Fruit fly (Drosophila melanogaster) whole organism, embryonic: ENCODE measurements around the gene Eip63F-1.

ENCODE experiments used
- Atf-2 ChIP-seq: fragments of 200-800 bp; sonication (Bioruptor generic); optimal IDR thresholded peaks from 2 replicates; lab custom pipeline; 2016; ENCODE audit warnings: missing biosample characterization, missing genetic modification characterization
- Awh ChIP-seq: fragments of 200-800 bp; sonication (Bioruptor generic); IDR thresholded peaks from 2 replicates; pipeline ENCODE4, ENCODE4 v1.3.6; 2022; ENCODE audit warnings: missing biosample characterization, missing genetic modification characterization
- B-H1 ChIP-seq: fragments of 200-800 bp; sonication (Bioruptor generic); IDR thresholded peaks from 3 replicates; pipeline ENCODE4 v1.3.6; 2022; ENCODE audit warnings: missing biosample characterization, missing genetic modification characterization
- CG10147 ChIP-seq: fragments of 200-800 bp; sonication (Bioruptor generic); optimal IDR thresholded peaks from 2 replicates; lab custom pipeline; 2019; ENCODE audit warnings: missing biosample characterization, mild to moderate bottlenecking, missing genetic modification characterization, moderate library complexity
- CG10267 ChIP-seq: fragments of 200-800 bp; sonication (Bioruptor generic); optimal IDR thresholded peaks from 2 replicates; lab custom pipeline; 2018; ENCODE audit warnings: missing biosample characterization, mild to moderate bottlenecking, missing genetic modification characterization, moderate library complexity
- CG10462 ChIP-seq: fragments of 200-800 bp; sonication (Bioruptor generic); optimal IDR thresholded peaks from 2 replicates; lab custom pipeline; 2016; ENCODE audit warnings: missing biosample characterization, missing genetic modification characterization
- CG10543 ChIP-seq: fragments of 200-800 bp; sonication (Bioruptor generic); optimal IDR thresholded peaks from 3 replicates; lab custom pipeline; 2017; ENCODE audit warnings: missing biosample characterization, mild to moderate bottlenecking, missing genetic modification characterization, moderate library complexity
- CG11456 ChIP-seq: fragments of 200-800 bp; sonication (Bioruptor generic); IDR thresholded peaks from 3 replicates; pipeline ENCODE4 v1.3.6; 2022; ENCODE audit warnings: missing biosample characterization, missing genetic modification characterization
- CG13424 ChIP-seq: fragments of 200-800 bp; sonication (Bioruptor generic); optimal IDR thresholded peaks from 2 replicates; lab custom pipeline; 2019; ENCODE audit warnings: missing biosample characterization, mild to moderate bottlenecking, missing genetic modification characterization, moderate library complexity
- CG15011 ChIP-seq: fragments of 200-800 bp; sonication (Bioruptor generic); optimal IDR thresholded peaks from 3 replicates; lab custom pipeline; 2018; ENCODE audit warnings: missing biosample characterization, mild to moderate bottlenecking, missing genetic modification characterization
- CG15479 ChIP-seq: fragments of 200-800 bp; sonication (Bioruptor generic); optimal IDR thresholded peaks from 3 replicates; lab custom pipeline; 2019; ENCODE audit warnings: missing biosample characterization, mild to moderate bottlenecking, missing genetic modification characterization, moderate library complexity
- CG16815 ChIP-seq: fragments of 200-800 bp; sonication (Bioruptor generic); optimal IDR thresholded peaks from 3 replicates; lab custom pipeline; 2017; ENCODE audit warnings: missing biosample characterization, mild to moderate bottlenecking, missing genetic modification characterization
- CG17361 ChIP-seq: fragments of 200-800 bp; sonication (Bioruptor generic); IDR thresholded peaks from 3 replicates; pipeline ENCODE4 v1.3.6; 2022; ENCODE audit warnings: missing biosample characterization, missing genetic modification characterization
- CG30431 ChIP-seq: fragments of 200-800 bp; sonication (Bioruptor generic); optimal IDR thresholded peaks from 2 replicates; lab custom pipeline; 2017; ENCODE audit warnings: missing biosample characterization, missing genetic modification characterization
- CG4404 ChIP-seq: fragments of 200-800 bp; sonication (Bioruptor generic); IDR thresholded peaks from 2 replicates; pipeline ENCODE4 v1.3.6; 2022; ENCODE audit warnings: missing biosample characterization, missing genetic modification characterization
- CG6765 ChIP-seq: fragments of 200-800 bp; sonication (Bioruptor generic); optimal IDR thresholded peaks from 3 replicates; lab custom pipeline; 2017; ENCODE audit warnings: missing biosample characterization, mild to moderate bottlenecking, missing genetic modification characterization
- CG6813 ChIP-seq: fragments of 200-800 bp; sonication (Bioruptor generic); optimal IDR thresholded peaks from 2 replicates; lab custom pipeline; 2017; ENCODE audit warnings: missing biosample characterization, missing genetic modification characterization, mild to moderate bottlenecking, moderate library complexity, missing genetic modification reagents
- CG7786 ChIP-seq: fragments of 200-800 bp; sonication (Bioruptor generic); optimal IDR thresholded peaks from 2 replicates; lab custom pipeline; 2016; ENCODE audit warnings: missing biosample characterization, missing genetic modification characterization
- CG7987 ChIP-seq: fragments of 200-800 bp; sonication (Bioruptor generic); optimal IDR thresholded peaks from 2 replicates; lab custom pipeline; 2018; ENCODE audit warnings: missing biosample characterization, mild to moderate bottlenecking, missing genetic modification characterization, moderate library complexity
- CG9215 ChIP-seq: fragments of 200-800 bp; sonication (Bioruptor generic); IDR thresholded peaks from 2 replicates; pipeline ENCODE4 v1.3.6; 2022; ENCODE audit warnings: missing biosample characterization, missing genetic modification characterization
- CG9727 ChIP-seq: fragments of 200-800 bp; sonication (Bioruptor generic); optimal IDR thresholded peaks from 3 replicates; lab custom pipeline; 2017; ENCODE audit warnings: missing biosample characterization, mild to moderate bottlenecking, missing genetic modification characterization
- Camta ChIP-seq: fragments of 200-800 bp; sonication (Bioruptor generic); optimal IDR thresholded peaks from 2 replicates; lab custom pipeline; 2016; ENCODE audit warnings: missing biosample characterization, missing genetic modification characterization
- Deaf1 ChIP-seq: fragments of 200-800 bp; optimal IDR thresholded peaks from 3 replicates; lab custom pipeline; 2019; ENCODE audit warnings: missing biosample characterization, mild to moderate bottlenecking, missing genetic modification characterization, moderate library complexity
- Drgx ChIP-seq: fragments of 200-800 bp; sonication (Bioruptor generic); IDR thresholded peaks from 2 replicates; pipeline ENCODE4 v1.3.6; 2022; ENCODE audit warnings: missing biosample characterization, missing genetic modification characterization
- Fer3 ChIP-seq: fragments of 200-800 bp; sonication (Bioruptor generic); optimal IDR thresholded peaks from 2 replicates; lab custom pipeline; 2018; ENCODE audit warnings: missing biosample characterization, mild to moderate bottlenecking, missing genetic modification characterization, moderate library complexity
- HLH54F ChIP-seq: fragments of 200-800 bp; sonication (Bioruptor generic); optimal IDR thresholded peaks from 3 replicates; lab custom pipeline; 2016; ENCODE audit warnings: missing biosample characterization, missing genetic modification characterization
- Hr3 ChIP-seq: fragments of 200-800 bp; sonication (Bioruptor generic); optimal IDR thresholded peaks from 3 replicates; lab custom pipeline; 2016; ENCODE audit warnings: missing biosample characterization, missing genetic modification characterization
- Jarid2 ChIP-seq: fragments of 200-800 bp; sonication (Bioruptor generic); optimal IDR thresholded peaks from 3 replicates; lab custom pipeline; 2017; ENCODE audit warnings: mild to moderate bottlenecking, missing biosample characterization, missing genetic modification reagents, missing genetic modification characterization
- Lim3 ChIP-seq: fragments of 200-800 bp; sonication (Bioruptor generic); IDR thresholded peaks from 2 replicates; pipeline ENCODE4 v1.3.6; 2022; ENCODE audit warnings: missing biosample characterization, missing genetic modification characterization
- Med ChIP-seq: fragments of 200-800 bp; sonication (Bioruptor generic); peaks from one replicate; lab custom pipeline; 2016; ENCODE audit warnings: missing biosample characterization, missing genetic modification characterization, mild to moderate bottlenecking, inconsistent platforms, moderate library complexity
- Sox102F ChIP-seq: fragments of 200-800 bp; sonication (Bioruptor generic); optimal IDR thresholded peaks from 2 replicates; lab custom pipeline; 2018; ENCODE audit warnings: missing biosample characterization, mild to moderate bottlenecking, missing genetic modification characterization, moderate library complexity
- Trl ChIP-seq, 3 experiments: fragments of >200 bp in 2 of 3; fragments of 200-800 bp in 1 of 3; sonication (Bioruptor generic) in 1 of 3; optimal IDR thresholded peaks; 2 replicates in 1 of 3; 3 replicates in 2 of 3; lab custom pipeline; 2016 to 2017; ENCODE audit warnings: missing biosample characterization in 1 of 3, missing genetic modification characterization in 1 of 3
- ab ChIP-seq: fragments of 200-800 bp; sonication (Bioruptor generic); optimal IDR thresholded peaks from 2 replicates; lab custom pipeline; 2016; ENCODE audit warnings: missing biosample characterization, missing genetic modification characterization
- ato ChIP-seq: fragments of 200-800 bp; sonication (Bioruptor generic); IDR thresholded peaks from 2 replicates; pipeline ENCODE4 v1.3.6; 2022; ENCODE audit warnings: missing biosample characterization, missing genetic modification characterization; ENCODE audit not compliant: partially characterized antibody
- bigmax ChIP-seq: fragments of 200-800 bp; sonication (Bioruptor generic); optimal IDR thresholded peaks from 2 replicates; lab custom pipeline; 2018; ENCODE audit warnings: missing biosample characterization, mild to moderate bottlenecking, missing genetic modification characterization
- gsb ChIP-seq: fragments of 200-800 bp; sonication (Bioruptor generic); IDR thresholded peaks from 2 replicates; pipeline ENCODE4 v1.3.6; 2022; ENCODE audit warnings: missing biosample characterization, missing genetic modification characterization
- prd ChIP-seq, 3 experiments: fragments of >200 bp in 2 of 3; fragments of 200-800 bp in 1 of 3; sonication (Bioruptor generic) in 1 of 3; optimal IDR thresholded peaks in 2 of 3; IDR thresholded peaks in 1 of 3; 2 replicates in 2 of 3; 3 replicates in 1 of 3; pipeline versions ENCODE4 v1.3.6 to Lab custom; 2017 to 2022; ENCODE audit warnings: missing biosample characterization in 1 of 3, missing genetic modification characterization in 1 of 3
- psq ChIP-seq: fragments of 200-800 bp; sonication (Bioruptor generic); optimal IDR thresholded peaks from 2 replicates; lab custom pipeline; 2017; ENCODE audit warnings: missing biosample characterization, missing genetic modification characterization
- schlank ChIP-seq: fragments of 200-800 bp; sonication (Bioruptor generic); optimal IDR thresholded peaks from 2 replicates; lab custom pipeline; 2018; ENCODE audit warnings: missing biosample characterization, mild to moderate bottlenecking, missing genetic modification characterization
- sens ChIP-seq: fragments of 200-800 bp; sonication (Bioruptor generic); peaks from one replicate; lab custom pipeline; 2016; ENCODE audit warnings: missing biosample characterization, missing genetic modification characterization
- seq ChIP-seq: fragments of 200-800 bp; sonication (Bioruptor generic); IDR thresholded peaks from 2 replicates; pipeline ENCODE4 v1.3.6; 2022; ENCODE audit warnings: missing biosample characterization, missing genetic modification characterization
- so ChIP-seq: fragments of 200-800 bp; sonication (Bioruptor generic); IDR thresholded peaks from 3 replicates; pipeline ENCODE4 v1.3.6; 2022; ENCODE audit warnings: missing biosample characterization, missing genetic modification characterization
- tio ChIP-seq: fragments of 200-800 bp; sonication (Bioruptor generic); optimal IDR thresholded peaks from 2 replicates; lab custom pipeline; 2017; ENCODE audit warnings: missing biosample characterization, missing genetic modification characterization, inconsistent platforms
- ttk ChIP-seq: fragments of 200-800 bp; sonication (Bioruptor generic); IDR thresholded peaks from 2 replicates; pipeline ENCODE4 v2.1.2; 2022; ENCODE audit warnings: missing biosample characterization, missing genetic modification characterization
- unpg ChIP-seq: fragments of 200-800 bp; sonication (Bioruptor generic); optimal IDR thresholded peaks from 3 replicates; lab custom pipeline; 2018; ENCODE audit warnings: missing biosample characterization, mild to moderate bottlenecking, missing genetic modification characterization, moderate library complexity
- wdn ChIP-seq: fragments of 200-800 bp; sonication (Bioruptor generic); IDR thresholded peaks from 2 replicates; pipeline ENCODE4 v1.3.6; 2022; ENCODE audit warnings: missing biosample characterization, missing genetic modification characterization
- zen ChIP-seq: fragments of 200-800 bp; sonication (Bioruptor generic); optimal IDR thresholded peaks from 3 replicates; lab custom pipeline; 2018; ENCODE audit warnings: missing biosample characterization, mild to moderate bottlenecking, missing genetic modification characterization, moderate library complexity
- zfh2 ChIP-seq: fragments of 200-800 bp; sonication (Bioruptor generic); optimal IDR thresholded peaks from 2 replicates; lab custom pipeline; 2016; ENCODE audit warnings: missing biosample characterization, missing genetic modification characterization

Eip63F-1 gene

dm6 chr3L:3935567-3936207 is at the start of gene Eip63F-1 (continued):
- TF ChIP-seq CG10147: peak; percentile 78
- no peak for TF ChIP-seq B-H1 (GFP tag; lab: Robert Waterston, UW)
- TF ChIP-seq zen (tag; lab: Kevin White, UChicago): peak; percentile 32
- peak; percentile 53 for TF ChIP-seq Hr3 (GFP tag; lab: Kevin White, UChicago)
- no peak for TF ChIP-seq Atf-2 (GFP tag; lab: Kevin White, UChicago)
- peak; percentile 2 for TF ChIP-seq CG30431 (GFP tag; lab: Kevin White, UChicago)
- TF ChIP-seq HLH54F (GFP tag; lab: Kevin White, UChicago): peak; percentile 18
- peak; percentile 50 for TF ChIP-seq CG6765
- TF ChIP-seq Sox102F: peak; percentile 81
- no peak for TF ChIP-seq ab (GFP tag; lab: Kevin White, UChicago)
- TF ChIP-seq Lim3 (GFP tag; lab: Robert Waterston, UW): 0 out of 2 replicates have a peak, but pooled peaks have one; percentile 18
- TF ChIP-seq CG10543 (GFP tag; lab: Kevin White, UChicago): peak; percentile 57
- peak; percentile 19; the same call in 1 of the 2 replicates for TF ChIP-seq seq (GFP tag; lab: Robert Waterston, UW)
- peak; percentile 29 for TF ChIP-seq sens
- TF ChIP-seq Med: peak; percentile 86
- TF ChIP-seq CG10462 (GFP tag; lab: Kevin White, UChicago): no peak
- TF ChIP-seq CG17361 (GFP tag; lab: Robert Waterston, UW): peak; percentile 82
- peak; percentile 48; the same call in 1 of the 2 replicates for TF ChIP-seq Drgx (GFP tag; lab: Robert Waterston, UW)
- no peak for TF ChIP-seq CG11456 (GFP tag; lab: Robert Waterston, UW)
- peak; percentile 13 for TF ChIP-seq psq (GFP tag; lab: Kevin White, UChicago)
- no peak for TF ChIP-seq schlank (tag; lab: Kevin White, UChicago)
- TF ChIP-seq Camta: no peak
- no peak for TF ChIP-seq gsb (GFP tag; lab: Robert Waterston, UW)
- no peak; the same call in 1 of the 2 replicates for TF ChIP-seq ttk (GFP tag; lab: Robert Waterston, UW)
- peak; percentile 74 for TF ChIP-seq CG13424 (tag; lab: Kevin White, UChicago)
- no peak for TF ChIP-seq CG7987 (GFP tag; lab: Kevin White, UChicago)
- peak; percentile 63 for TF ChIP-seq CG15011
- 0 out of 3 replicates have a peak, but pooled peaks have one; percentile 12 for TF ChIP-seq so (GFP tag; lab: Robert Waterston, UW)
- no peak for TF ChIP-seq Awh
- TF ChIP-seq tio: peak; percentile 49
- TF ChIP-seq zfh2 (GFP tag; lab: Kevin White, UChicago): peak; percentile 0
- no peak for TF ChIP-seq Trl (optimal IDR thresholded peaks at IDR 0.05; lab: Kevin White, UChicago)
- TF ChIP-seq Trl (GFP tag; optimal IDR thresholded peaks at IDR 0.05; lab: Kevin White, UChicago): no peak
- TF ChIP-seq CG10267 (tag; lab: Kevin White, UChicago): peak; percentile 54
- TF ChIP-seq ato (GFP tag; lab: Robert Waterston, UW): no peak
- TF ChIP-seq CG4404 (GFP tag; lab: Robert Waterston, UW): peak; percentile 19; the same call in 1 of the 2 replicates
- TF ChIP-seq prd (optimal IDR thresholded peaks at IDR 0.05; lab: Kevin White, UChicago): no peak
- 0 out of 3 replicates have a peak, but pooled peaks have one; percentile 12 for TF ChIP-seq prd (GFP tag; IDR thresholded peaks at IDR 0.05; lab: Robert Waterston, UW)
- peak; percentile 64 for TF ChIP-seq CG9727 (GFP tag; lab: Kevin White, UChicago)
- TF ChIP-seq CG15479 (GFP tag; lab: Kevin White, UChicago): no peak
- TF ChIP-seq CG9215 (GFP tag; lab: Robert Waterston, UW): 0 out of 2 replicates have a peak, but pooled peaks have one; percentile 34
- peak; percentile 64 for TF ChIP-seq unpg (GFP tag; lab: Kevin White, UChicago)
- peak; percentile 61 for TF ChIP-seq Fer3 (tag; lab: Kevin White, UChicago)
- peak; percentile 0 for TF ChIP-seq CG16815 (GFP tag; lab: Kevin White, UChicago)
- no peak for TF ChIP-seq wdn
- no peak for TF ChIP-seq CG6813
- TF ChIP-seq CG7786 (GFP tag; lab: Kevin White, UChicago): peak; percentile 31
- TF ChIP-seq Deaf1 (tag; lab: Kevin White, UChicago): peak; percentile 51
- TF ChIP-seq bigmax: no peak
- TF ChIP-seq Jarid2 (GFP tag; lab: Kevin White, UChicago): peak; percentile 60
